Fruit fly (Drosophila melanogaster) whole organism, embryonic: ENCODE data around the gene St2.

Source experiments
- CG12391 ChIP-seq: fragments of 200-800 bp; sonication (Bioruptor generic); optimal IDR thresholded peaks from 3 replicates; lab custom pipeline; 2018; ENCODE audit warnings: missing biosample characterization, mild to moderate bottlenecking, missing genetic modification characterization, moderate library complexity
- CG12659 ChIP-seq: fragments of 200-800 bp; sonication (Bioruptor generic); optimal IDR thresholded peaks from 3 replicates; lab custom pipeline; 2017; ENCODE audit warnings: mild to moderate bottlenecking, missing biosample characterization, missing genetic modification reagents, missing genetic modification characterization
- CG14014 ChIP-seq: fragments of 200-800 bp; sonication (Bioruptor generic); IDR thresholded peaks from 2 replicates; pipeline ENCODE4 v1.3.6; 2022; ENCODE audit warnings: missing biosample characterization, missing genetic modification characterization
- CG14667 ChIP-seq: fragments of 200-800 bp; sonication (Bioruptor generic); IDR thresholded peaks from 2 replicates; pipeline ENCODE4 v1.3.6; 2022; ENCODE audit warnings: missing biosample characterization, missing genetic modification characterization
- CG15011 ChIP-seq: fragments of 200-800 bp; sonication (Bioruptor generic); optimal IDR thresholded peaks from 3 replicates; lab custom pipeline; 2018; ENCODE audit warnings: missing biosample characterization, mild to moderate bottlenecking, missing genetic modification characterization
- CG17328 ChIP-seq: fragments of 200-800 bp; sonication (Bioruptor generic); IDR thresholded peaks from 2 replicates; pipeline ENCODE4 v1.3.6; 2022; ENCODE audit warnings: missing biosample characterization, missing genetic modification characterization
- CG17802 ChIP-seq: fragments of 200-800 bp; sonication (Bioruptor generic); optimal IDR thresholded peaks from 2 replicates; lab custom pipeline; 2018; ENCODE audit warnings: missing biosample characterization, mild to moderate bottlenecking, missing genetic modification characterization, moderate library complexity
- CG1792 ChIP-seq: fragments of 200-800 bp; sonication (Bioruptor generic); optimal IDR thresholded peaks from 2 replicates; lab custom pipeline; 2016; ENCODE audit warnings: missing biosample characterization, missing genetic modification characterization
- CG2129 ChIP-seq: fragments of 200-800 bp; sonication (Bioruptor generic); IDR thresholded peaks from 2 replicates; pipeline ENCODE4 v1.3.6; 2022; ENCODE audit warnings: missing biosample characterization, missing genetic modification characterization; ENCODE audit not compliant: partially characterized antibody
- CG2199 ChIP-seq: fragments of 200-800 bp; sonication (Bioruptor generic); IDR thresholded peaks from 3 replicates; pipeline ENCODE4 v1.3.6; 2022; ENCODE audit warnings: missing biosample characterization, missing genetic modification characterization
- CG2202 ChIP-seq: fragments of 200-800 bp; sonication (Bioruptor generic); optimal IDR thresholded peaks from 2 replicates; lab custom pipeline; 2018; ENCODE audit warnings: missing biosample characterization, mild to moderate bottlenecking, missing genetic modification characterization
- CG31224 ChIP-seq: fragments of 200-800 bp; sonication (Bioruptor generic); IDR thresholded peaks from 2 replicates; pipeline ENCODE4 v1.3.6; 2022; ENCODE audit warnings: missing biosample characterization, missing genetic modification characterization
- CG6854 ChIP-seq: fragments of 200-800 bp; sonication (Bioruptor generic); optimal IDR thresholded peaks from 3 replicates; lab custom pipeline; 2017; ENCODE audit warnings: missing biosample characterization, mild to moderate bottlenecking, missing genetic modification characterization
- CG7963 ChIP-seq: fragments of 200-800 bp; sonication (Bioruptor generic); IDR thresholded peaks from 3 replicates; pipeline ENCODE4 v1.3.6; 2022; ENCODE audit warnings: missing biosample characterization, missing genetic modification characterization; ENCODE audit not compliant: partially characterized antibody
- CG8089 ChIP-seq: fragments of 200-800 bp; sonication (Bioruptor generic); optimal IDR thresholded peaks from 3 replicates; lab custom pipeline; 2016; ENCODE audit warnings: missing biosample characterization, missing genetic modification characterization
- CG8388 ChIP-seq: fragments of 200-800 bp; sonication (Bioruptor generic); optimal IDR thresholded peaks from 2 replicates; lab custom pipeline; 2019; ENCODE audit warnings: missing biosample characterization, mild to moderate bottlenecking, missing genetic modification characterization, moderate library complexity
- E2f1 ChIP-seq: fragments of 200-800 bp; sonication (Bioruptor generic); IDR thresholded peaks from 2 replicates; pipeline ENCODE4 v1.3.6; 2022; ENCODE audit warnings: missing biosample characterization, missing genetic modification characterization
- HLH4C ChIP-seq: fragments of 200-800 bp; sonication (Bioruptor generic); IDR thresholded peaks from 3 replicates; pipeline ENCODE4 v1.3.6; 2022; ENCODE audit warnings: missing biosample characterization, missing genetic modification characterization; ENCODE audit not compliant: partially characterized antibody
- HLH54F ChIP-seq: fragments of 200-800 bp; sonication (Bioruptor generic); optimal IDR thresholded peaks from 3 replicates; lab custom pipeline; 2016; ENCODE audit warnings: missing biosample characterization, missing genetic modification characterization
- Hr78 ChIP-seq, 2 experiments: fragments of 200-800 bp in 1 of 2; fragments of >200 bp in 1 of 2; sonication (Bioruptor generic) in 1 of 2; optimal IDR thresholded peaks; 2 replicates each; lab custom pipeline; 2017 to 2019; ENCODE audit warnings: missing biosample characterization in 2 of 2, missing genetic modification characterization in 2 of 2, mild to moderate bottlenecking in 1 of 2, moderate library complexity in 1 of 2
- MBD-R2 ChIP-seq: fragments of 200-800 bp; sonication (Bioruptor generic); IDR thresholded peaks from 2 replicates; pipeline ENCODE4 v1.3.6; 2022; ENCODE audit warnings: missing biosample characterization, missing genetic modification characterization
- Max ChIP-seq: fragments of 200-800 bp; sonication (Bioruptor generic); optimal IDR thresholded peaks from 2 replicates; lab custom pipeline; 2016; ENCODE audit warnings: missing biosample characterization, mild to moderate bottlenecking, missing genetic modification characterization
- Med ChIP-seq: fragments of 200-800 bp; sonication (Bioruptor generic); peaks from one replicate; lab custom pipeline; 2016; ENCODE audit warnings: missing biosample characterization, missing genetic modification characterization, mild to moderate bottlenecking, inconsistent platforms, moderate library complexity
- Meics ChIP-seq: fragments of 200-800 bp; sonication (Bioruptor generic); optimal IDR thresholded peaks from 2 replicates; lab custom pipeline; 2017; ENCODE audit warnings: missing biosample characterization, mild to moderate bottlenecking, missing genetic modification characterization
- Nf-YA ChIP-seq: fragments of 200-800 bp; sonication (Bioruptor generic); IDR thresholded peaks from 2 replicates; pipeline ENCODE4 v1.3.6; 2022; ENCODE audit warnings: missing biosample characterization, missing genetic modification characterization
- Optix ChIP-seq: fragments of 200-800 bp; sonication (Bioruptor generic); IDR thresholded peaks from 3 replicates; pipeline ENCODE4 v1.3.6; 2022; ENCODE audit warnings: missing biosample characterization, missing genetic modification characterization
- Xbp1 ChIP-seq: fragments of 200-800 bp; sonication (Bioruptor generic); optimal IDR thresholded peaks from 3 replicates; lab custom pipeline; 2016; ENCODE audit warnings: missing biosample characterization, mild to moderate bottlenecking, missing genetic modification characterization
- aop ChIP-seq: fragments of 200-800 bp; sonication (Bioruptor generic); IDR thresholded peaks from 2 replicates; pipeline ENCODE4 v1.3.6; 2022; ENCODE audit warnings: missing biosample characterization, missing genetic modification characterization
- ap ChIP-seq: fragments of 200-800 bp; sonication (Bioruptor generic); IDR thresholded peaks from 2 replicates; pipeline ENCODE4 v1.3.6; 2022; ENCODE audit warnings: missing biosample characterization, missing genetic modification characterization
- bsh ChIP-seq, 2 experiments: fragments of 200-800 bp; sonication (Bioruptor generic); optimal IDR thresholded peaks; 2 replicates each; lab custom pipeline; 2017 to 2018; ENCODE audit warnings: mild to moderate bottlenecking in 2 of 2, missing biosample characterization in 2 of 2, missing genetic modification characterization in 2 of 2, moderate library complexity in 1 of 2
- cas ChIP-seq: fragments of 200-800 bp; sonication (Bioruptor generic); IDR thresholded peaks from 2 replicates; pipeline ENCODE4 v1.3.6; 2022; ENCODE audit warnings: missing biosample characterization, missing genetic modification characterization
- dan ChIP-seq: fragments of 200-800 bp; sonication (Bioruptor generic); IDR thresholded peaks from 2 replicates; pipeline ENCODE4 v1.3.6; 2022; ENCODE audit warnings: missing biosample characterization, missing genetic modification characterization
- dpn ChIP-seq, 2 experiments: fragments of 200-800 bp; sonication (Bioruptor generic); optimal IDR thresholded peaks; 3 replicates each; lab custom pipeline; 2016; ENCODE audit warnings: missing biosample characterization in 2 of 2, missing genetic modification characterization in 2 of 2
- en ChIP-seq: fragments of 200-800 bp; sonication (Bioruptor generic); optimal IDR thresholded peaks from 2 replicates; lab custom pipeline; 2016; ENCODE audit warnings: missing biosample characterization, missing genetic modification characterization
- ftz-f1 ChIP-seq: fragments of 200-800 bp; sonication (Bioruptor generic); optimal IDR thresholded peaks from 2 replicates; lab custom pipeline; 2016; ENCODE audit warnings: missing biosample characterization, missing genetic modification characterization
- gfzf ChIP-seq: fragments of 200-800 bp; sonication (Bioruptor generic); optimal IDR thresholded peaks from 2 replicates; lab custom pipeline; 2016; ENCODE audit warnings: missing biosample characterization, mild to moderate bottlenecking, missing genetic modification characterization, moderate library complexity
- inv ChIP-seq: fragments of 200-800 bp; sonication (Bioruptor generic); IDR thresholded peaks from 2 replicates; pipeline ENCODE4 v1.3.6; 2022; ENCODE audit warnings: missing biosample characterization, missing genetic modification characterization; ENCODE audit not compliant: partially characterized antibody
- jumu ChIP-seq: fragments of 200-800 bp; sonication (Bioruptor generic); optimal IDR thresholded peaks from 3 replicates; lab custom pipeline; 2016; ENCODE audit warnings: missing biosample characterization, missing genetic modification characterization
- lilli ChIP-seq: fragments of 200-800 bp; sonication (Bioruptor generic); optimal IDR thresholded peaks from 3 replicates; lab custom pipeline; 2016; ENCODE audit warnings: missing biosample characterization, missing genetic modification characterization
- luna ChIP-seq: fragments of 200-800 bp; sonication (Bioruptor generic); optimal IDR thresholded peaks from 2 replicates; lab custom pipeline; 2016; ENCODE audit warnings: missing biosample characterization, missing genetic modification characterization
- odd ChIP-seq: fragments of 200-800 bp; sonication (Bioruptor generic); optimal IDR thresholded peaks from 2 replicates; lab custom pipeline; 2017; ENCODE audit warnings: missing biosample characterization, mild to moderate bottlenecking, missing genetic modification characterization
- org-1 ChIP-seq: fragments of 200-800 bp; sonication (Bioruptor generic); optimal IDR thresholded peaks from 2 replicates; lab custom pipeline; 2017; ENCODE audit warnings: missing biosample characterization, missing genetic modification characterization
- sc ChIP-seq, 3 experiments: fragments of >200 bp in 2 of 3; fragments of 200-800 bp in 1 of 3; sonication (Bioruptor generic) in 1 of 3; optimal IDR thresholded peaks; 2 replicates in 2 of 3; 3 replicates in 1 of 3; lab custom pipeline; 2017; ENCODE audit warnings: mild to moderate bottlenecking in 1 of 3, missing biosample characterization in 1 of 3, missing genetic modification characterization in 1 of 3, missing genetic modification reagents in 1 of 3
- seq ChIP-seq: fragments of 200-800 bp; sonication (Bioruptor generic); IDR thresholded peaks from 2 replicates; pipeline ENCODE4 v1.3.6; 2022; ENCODE audit warnings: missing biosample characterization, missing genetic modification characterization
- slbo ChIP-seq: fragments of 200-800 bp; sonication (Bioruptor generic); IDR thresholded peaks from 2 replicates; pipeline ENCODE4 v1.3.6; 2022; ENCODE audit warnings: missing biosample characterization, missing genetic modification characterization
- sna ChIP-seq: fragments of 200-800 bp; sonication (Bioruptor generic); IDR thresholded peaks from 2 replicates; pipeline ENCODE4 v1.3.6; 2022; ENCODE audit warnings: missing biosample characterization, missing genetic modification characterization; ENCODE audit not compliant: partially characterized antibody
- sug ChIP-seq: fragments of 200-800 bp; optimal IDR thresholded peaks from 2 replicates; lab custom pipeline; 2019; ENCODE audit warnings: missing biosample characterization, mild to moderate bottlenecking, missing genetic modification characterization, moderate library complexity
- vvl ChIP-seq: fragments of 200-800 bp; sonication (Bioruptor generic); IDR thresholded peaks from 2 replicates; pipeline ENCODE4 v1.3.6; 2022; ENCODE audit warnings: missing biosample characterization, missing genetic modification characterization
- z ChIP-seq: fragments of 200-800 bp; sonication (Bioruptor generic); IDR thresholded peaks from 3 replicates; pipeline ENCODE4 v1.3.6; 2022; ENCODE audit warnings: missing biosample characterization, missing genetic modification characterization

St2 gene

DNA sequence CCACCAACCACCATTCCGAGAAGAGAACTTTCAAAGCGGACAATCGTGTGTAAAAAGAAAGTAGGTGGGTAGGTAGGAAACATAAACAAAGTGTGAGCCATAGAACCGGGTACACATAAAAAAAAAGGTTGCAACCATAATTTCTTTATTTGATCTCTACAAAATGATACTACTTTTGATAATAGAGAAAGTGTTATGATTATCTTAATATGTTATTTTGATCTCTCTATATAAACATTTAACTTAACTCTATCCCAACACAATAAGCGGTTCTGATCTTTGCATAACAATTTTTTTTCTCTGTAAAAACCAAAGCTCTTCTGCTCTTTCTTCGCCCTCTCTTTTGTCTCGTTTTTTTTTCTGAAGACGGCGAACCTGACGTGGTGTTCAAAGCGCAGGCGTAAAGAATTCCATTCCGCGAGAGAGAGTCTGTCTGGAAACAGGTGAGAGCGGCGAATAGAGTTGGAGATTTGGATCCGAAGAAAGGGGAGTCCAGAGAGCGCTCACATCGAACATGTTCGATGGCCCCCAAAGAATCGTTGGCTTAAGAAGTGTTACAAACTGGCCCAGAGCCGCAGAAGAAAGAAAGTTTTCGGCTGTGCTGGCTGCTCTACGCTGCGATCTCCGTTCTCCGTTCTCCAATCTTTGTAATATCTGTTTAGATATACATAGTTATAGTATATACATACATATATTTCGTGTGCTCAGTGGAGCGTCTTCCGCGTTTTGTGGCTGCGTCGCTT is 4.6 kb upstream of the St2 start (continued):
- TF ChIP-seq CG17802 (tag; lab: Kevin White, UChicago) (no peak), dan (no peak), dpn (GFP tag; optimal IDR thresholded peaks at IDR 0.05; lab: Kevin White, UChicago) (peak in 1 of 2 experiments; percentile 53), Nf-YA (GFP tag; lab: Robert Waterston, UW) (no peak), en (GFP tag; lab: Kevin White, UChicago) (peak; percentile 4), vvl (GFP tag; lab: Robert Waterston, UW) (peak; percentile 87), aop (GFP tag; lab: Robert Waterston, UW) (no peak), MBD-R2 (GFP tag; lab: Robert Waterston, UW) (no peak), E2f1 (GFP tag; lab: Robert Waterston, UW) (peak; percentile 43), CG8388 (GFP tag; lab: Kevin White, UChicago) (peak; percentile 84), inv (GFP tag; lab: Robert Waterston, UW) (no peak), CG2199 (GFP tag; lab: Robert Waterston, UW) (no peak), seq (GFP tag; lab: Robert Waterston, UW) (no peak; the same call in 1 of the 2 replicates), CG17328 (GFP tag; lab: Robert Waterston, UW) (peak; percentile 71), bsh (GFP tag; optimal IDR thresholded peaks at IDR 0.05; lab: Kevin White, UChicago) (peak; percentile 74 to 90), Optix (GFP tag; lab: Robert Waterston, UW) (no peak), CG6854 (GFP tag; lab: Kevin White, UChicago) (no peak), lilli (GFP tag; lab: Kevin White, UChicago) (peak; percentile 30), z (GFP tag; lab: Robert Waterston, UW) (no peak), slbo (GFP tag; lab: Robert Waterston, UW) (peak; percentile 57), HLH54F (GFP tag; lab: Kevin White, UChicago) (no peak), org-1 (GFP tag; lab: Kevin White, UChicago) (peak; percentile 40), sna (no peak), CG7963 (no peak), Max (GFP tag; lab: Kevin White, UChicago) (peak; percentile 23), CG2129 (GFP tag; lab: Robert Waterston, UW) (no peak), Meics (GFP tag; lab: Kevin White, UChicago) (peak; percentile 34), CG31224 (GFP tag; lab: Robert Waterston, UW) (peak; percentile 13; the same call in 1 of the 2 replicates), gfzf (GFP tag; lab: Kevin White, UChicago) (no peak), CG15011 (GFP tag; lab: Kevin White, UChicago) (peak; percentile 28), jumu (peak; percentile 51), CG14667 (GFP tag; lab: Robert Waterston, UW) (no peak), sug (tag; lab: Kevin White, UChicago) (no peak), Xbp1 (GFP tag; lab: Kevin White, UChicago) (peak; percentile 78), Hr78 (GFP tag; optimal IDR thresholded peaks at IDR 0.05; lab: Kevin White, UChicago) (peak in 1 of 2 experiments; percentile 53), Med (GFP tag; lab: Kevin White, UChicago) (peak; percentile 83), odd (GFP tag; lab: Kevin White, UChicago) (peak; percentile 52), CG2202 (tag; lab: Kevin White, UChicago) (peak; percentile 71), CG8089 (no peak), CG1792 (GFP tag; lab: Kevin White, UChicago) (no peak), sc (optimal IDR thresholded peaks at IDR 0.05; lab: Kevin White, UChicago) (no peak), sc (GFP tag; optimal IDR thresholded peaks at IDR 0.05; lab: Kevin White, UChicago) (peak; percentile 58), CG12659 (GFP tag; lab: Kevin White, UChicago) (peak; percentile 23), ap (GFP tag; lab: Robert Waterston, UW) (no peak), ftz-f1 (GFP tag; lab: Kevin White, UChicago) (no peak), cas (no peak), CG12391 (tag; lab: Kevin White, UChicago) (peak; percentile 78), CG14014 (GFP tag; lab: Robert Waterston, UW) (no peak), luna (no peak), HLH4C (GFP tag; lab: Robert Waterston, UW) (no peak)
